Worm (Caenorhabditis elegans) whole organism, young adult: ENCODE data around the gene F10E9.1.

Experiments used
- B0261.1 ChIP-seq: sonication (generic microtip); optimal IDR thresholded peaks from 2 replicates; lab custom pipeline; 2016; ENCODE audit warnings: mild to moderate bottlenecking, missing genetic modification characterization, moderate library complexity, missing compliant biosample characterization
- F57A8.1 ChIP-seq: fragments of 200-800 bp; sonication (Bioruptor generic); optimal IDR thresholded peaks from 2 replicates; lab custom pipeline; 2018; ENCODE audit warnings: mild to moderate bottlenecking, missing genetic modification characterization, moderate library complexity, missing compliant biosample characterization
- K11D2.4 ChIP-seq: fragments of 200-800 bp; sonication (Bioruptor generic); IDR thresholded peaks from 2 replicates; pipeline ENCODE4 v1.3.6; 2022; ENCODE audit warnings: missing genetic modification reagents, missing genetic modification characterization, missing compliant biosample characterization
- Y53G8AR.9 ChIP-seq: fragments of 200-800 bp; sonication (Bioruptor generic); conservative IDR thresholded peaks from 2 replicates; pipeline ENCODE4 v1.3.6; 2022; ENCODE audit warnings: missing genetic modification reagents, missing genetic modification characterization, missing compliant biosample characterization
- Y56A3A.18 ChIP-seq: fragments of 200-800 bp; sonication (Bioruptor generic); IDR thresholded peaks from 2 replicates; pipeline ENCODE4 v1.3.6; 2022; ENCODE audit warnings: missing genetic modification reagents, missing genetic modification characterization, missing compliant biosample characterization
- Y79H2A.3 ChIP-seq: fragments of 200-800 bp; sonication (Bioruptor generic); conservative IDR thresholded peaks from 2 replicates; pipeline ENCODE4 v1.3.6; 2022; ENCODE audit warnings: missing genetic modification reagents, missing genetic modification characterization, missing compliant biosample characterization
- attf-6 ChIP-seq: fragments of 200-800 bp; sonication (Bioruptor generic); IDR thresholded peaks from 2 replicates; pipeline ENCODE4 v1.3.6; 2022; ENCODE audit warnings: missing genetic modification reagents, missing genetic modification characterization, missing compliant biosample characterization
- bed-2 ChIP-seq: fragments of 200-800 bp; sonication (Bioruptor generic); IDR thresholded peaks from 2 replicates; pipeline ENCODE4 v1.3.6; 2022; ENCODE audit warnings: missing genetic modification reagents, missing genetic modification characterization, missing compliant biosample characterization
- cebp-1 ChIP-seq, 2 experiments: fragments of 200-800 bp in 1 of 2; sonication (Bioruptor generic) in 1 of 2; sonication (generic microtip) in 1 of 2; IDR thresholded peaks in 1 of 2; optimal IDR thresholded peaks in 1 of 2; 2 replicates each; pipeline versions ENCODE4 v1.3.6 to Lab custom; 2017 to 2022; ENCODE audit warnings: missing compliant biosample characterization in 2 of 2, missing genetic modification characterization in 2 of 2, mild to moderate bottlenecking in 1 of 2, missing genetic modification reagents in 1 of 2, moderate library complexity in 1 of 2
- let-526 ChIP-seq: fragments of 200-800 bp; sonication (Bioruptor generic); IDR thresholded peaks from 2 replicates; pipeline ENCODE4 v1.3.6; 2022; ENCODE audit warnings: missing genetic modification reagents, missing genetic modification characterization, missing compliant biosample characterization
- lin-54 ChIP-seq: fragments of 200-800 bp; sonication (Bioruptor generic); optimal IDR thresholded peaks from 2 replicates; lab custom pipeline; 2018; ENCODE audit warnings: mild to moderate bottlenecking, missing genetic modification characterization, missing compliant biosample characterization
- nfya-2 ChIP-seq: fragments of 200-800 bp; sonication (Bioruptor generic); IDR thresholded peaks from 2 replicates; pipeline ENCODE4 v1.3.6; 2022; ENCODE audit warnings: missing genetic modification reagents, missing genetic modification characterization, missing compliant biosample characterization
- nhr-80 ChIP-seq: sonication (generic microtip); optimal IDR thresholded peaks from 2 replicates; lab custom pipeline; 2016; ENCODE audit warnings: missing genetic modification characterization, missing compliant biosample characterization
- snpc-4 ChIP-seq, 5 experiments: fragments of 150-350 bp in 1 of 5; sonication (generic microtip) in 4 of 5; optimal IDR thresholded peaks; 2 replicates each; lab custom pipeline; 2014 to 2018; ENCODE audit warnings: missing genetic modification characterization in 5 of 5, missing biosample characterization in 3 of 5, antibody characterized with exemption in 2 of 5, mild to moderate bottlenecking in 2 of 5, missing compliant biosample characterization in 2 of 5, missing genotype in 2 of 5, moderate library complexity in 2 of 5, missing genetic modification reagents in 1 of 5
- sptf-2 ChIP-seq: fragments of 200-800 bp; sonication (Bioruptor generic); optimal IDR thresholded peaks from 2 replicates; lab custom pipeline; 2018; ENCODE audit warnings: mild to moderate bottlenecking, missing genetic modification characterization, missing compliant biosample characterization
- tbp1 ChIP-seq: fragments of 200-800 bp; sonication (Bioruptor generic); optimal IDR thresholded peaks from 2 replicates; lab custom pipeline; 2018; ENCODE audit warnings: mild to moderate bottlenecking, missing genetic modification characterization, missing compliant biosample characterization
- tlf-1 ChIP-seq: fragments of 200-800 bp; sonication (Bioruptor generic); optimal IDR thresholded peaks from 2 replicates; lab custom pipeline; 2018; ENCODE audit warnings: mild to moderate bottlenecking, missing genetic modification characterization, missing compliant biosample characterization
- ztf-28 ChIP-seq: fragments of 200-800 bp; sonication (Bioruptor generic); IDR thresholded peaks from 2 replicates; pipeline ENCODE4 v1.3.6; 2022; ENCODE audit warnings: missing genetic modification reagents, missing genetic modification characterization, missing compliant biosample characterization

The F10E9.1 gene

ce11 chrIII:8370846-8371257, 47.9 kb downstream of the F10E9.1 start (continued):
- no peak for TF ChIP-seq attf-6 (GFP tag; lab: Robert Waterston, UW)
- TF ChIP-seq sptf-2 (GFP tag; lab: Kevin White, UChicago) = no peak
- no peak for TF ChIP-seq ztf-28
- TF ChIP-seq cebp-1 (GFP tag; IDR thresholded peaks at IDR 0.05; lab: Robert Waterston, UW) = no peak
- TF ChIP-seq cebp-1 (tag; optimal IDR thresholded peaks at IDR 0.05; lab: Kevin White, UChicago) = peak; percentile 68
- peak; percentile 61 for TF ChIP-seq nhr-80 (tag; lab: Kevin White, UChicago)
- no peak for TF ChIP-seq Y56A3A.18 (GFP tag; lab: Robert Waterston, UW)
- no peak for TF ChIP-seq K11D2.4
- TF ChIP-seq F57A8.1 = no peak
- no peak for TF ChIP-seq B0261.1 (tag; lab: Kevin White, UChicago)

ce11 chrIII:8371595-8372305, 48.8 kb downstream of the F10E9.1 start, which contains the start of gene lmbr-1:
Gene lmbr-1 (plus strand): TSS chrIII:8372255.
- TF ChIP-seq lin-54 (GFP tag; lab: Kevin White, UChicago) = no peak
- TF ChIP-seq nfya-2 (GFP tag; lab: Robert Waterston, UW) = no peak
- TF ChIP-seq tlf-1 (GFP tag; lab: Kevin White, UChicago) = no peak
- TF ChIP-seq tbp1 (GFP tag; lab: Kevin White, UChicago) = no peak
- no peak for TF ChIP-seq bed-2 (GFP tag; lab: Robert Waterston, UW)
- TF ChIP-seq Y79H2A.3 (GFP tag; lab: Robert Waterston, UW) = no peak
- no peak for TF ChIP-seq snpc-4 (GFP tag; optimal IDR thresholded peaks at IDR 0.05; lab: Kevin White, UChicago)
- TF ChIP-seq snpc-4 (tag; optimal IDR thresholded peaks at IDR 0.05; lab: Kevin White, UChicago) = no peak
- TF ChIP-seq let-526 (GFP tag; lab: Robert Waterston, UW) = no peak
- no peak for TF ChIP-seq Y53G8AR.9 (GFP tag; lab: Robert Waterston, UW)
